Fruit fly (Drosophila melanogaster) whole organism, prepupa: ENCODE data around the gene rdgB.

Experiments used
- Blimp-1 ChIP-seq: fragments of 200-800 bp; sonication (Bioruptor generic); optimal IDR thresholded peaks from 3 replicates; lab custom pipeline; 2017; ENCODE audit warnings: missing biosample characterization, missing genetic modification characterization, mild to moderate bottlenecking, moderate library complexity, missing genetic modification reagents
- CG10631 ChIP-seq: fragments of 200-800 bp; sonication (Bioruptor generic); optimal IDR thresholded peaks from 2 replicates; lab custom pipeline; 2016; ENCODE audit warnings: missing biosample characterization, missing genetic modification characterization
- CG11294 ChIP-seq: fragments of 200-800 bp; sonication (Bioruptor generic); IDR thresholded peaks from 2 replicates; pipeline ENCODE4 v1.3.6; 2022; ENCODE audit warnings: missing biosample characterization, missing genetic modification characterization
- CG11762 ChIP-seq: fragments of 200-800 bp; sonication (Bioruptor generic); optimal IDR thresholded peaks from 3 replicates; lab custom pipeline; 2016; ENCODE audit warnings: missing biosample characterization, missing genetic modification characterization; ENCODE audit not compliant: insufficient read depth
- CG11902 ChIP-seq: fragments of 200-800 bp; sonication (Bioruptor generic); optimal IDR thresholded peaks from 3 replicates; lab custom pipeline; 2016; ENCODE audit warnings: missing biosample characterization, missing genetic modification characterization
- CG15336 ChIP-seq: fragments of 200-800 bp; sonication (Bioruptor generic); IDR thresholded peaks from 2 replicates; pipeline ENCODE4 v1.3.6; 2022; ENCODE audit warnings: missing biosample characterization, missing genetic modification characterization
- CG1621 ChIP-seq: fragments of 200-800 bp; sonication (Bioruptor generic); optimal IDR thresholded peaks from 3 replicates; lab custom pipeline; 2018; ENCODE audit warnings: missing biosample characterization, mild to moderate bottlenecking, missing genetic modification characterization
- CG16779 ChIP-seq: fragments of 200-800 bp; sonication (Bioruptor generic); optimal IDR thresholded peaks from 3 replicates; lab custom pipeline; 2017; ENCODE audit warnings: missing biosample characterization, mild to moderate bottlenecking, missing genetic modification characterization
- CG3032 ChIP-seq: fragments of 200-800 bp; optimal IDR thresholded peaks from 2 replicates; lab custom pipeline; 2019; ENCODE audit warnings: missing biosample characterization, mild to moderate bottlenecking, missing genetic modification characterization, moderate library complexity
- CG32006 ChIP-seq: fragments of 200-800 bp; sonication (Bioruptor generic); optimal IDR thresholded peaks from 3 replicates; lab custom pipeline; 2017; ENCODE audit warnings: missing biosample characterization, mild to moderate bottlenecking, missing genetic modification characterization
- CG6163 ChIP-seq: fragments of 200-800 bp; sonication (Bioruptor generic); IDR thresholded peaks from 3 replicates; pipeline ENCODE4 v1.3.6; 2022; ENCODE audit warnings: missing biosample characterization, missing genetic modification characterization
- CG6276 ChIP-seq: fragments of 200-800 bp; sonication (Bioruptor generic); optimal IDR thresholded peaks from 2 replicates; lab custom pipeline; 2017; ENCODE audit warnings: missing biosample characterization, mild to moderate bottlenecking, missing genetic modification characterization
- CG6792 ChIP-seq: fragments of 200-800 bp; sonication (Bioruptor generic); optimal IDR thresholded peaks from 3 replicates; lab custom pipeline; 2016; ENCODE audit warnings: missing biosample characterization, missing genetic modification characterization
- CG6854 ChIP-seq: fragments of 200-800 bp; sonication (Bioruptor generic); optimal IDR thresholded peaks from 2 replicates; lab custom pipeline; 2017; ENCODE audit warnings: missing biosample characterization, mild to moderate bottlenecking, missing genetic modification characterization
- CG8119 ChIP-seq: fragments of 200-800 bp; sonication (Bioruptor generic); IDR thresholded peaks from 3 replicates; pipeline ENCODE4 v1.3.6; 2022; ENCODE audit warnings: missing biosample characterization, missing genetic modification characterization
- CG8319 ChIP-seq: fragments of 200-800 bp; sonication (Bioruptor generic); optimal IDR thresholded peaks from 3 replicates; lab custom pipeline; 2016; ENCODE audit warnings: missing biosample characterization, missing genetic modification characterization
- Eip78C ChIP-seq: fragments of 200-800 bp; sonication (Bioruptor generic); peaks from one replicate; lab custom pipeline; 2016; ENCODE audit warnings: missing biosample characterization, missing genetic modification characterization
- Hr39 ChIP-seq: fragments of 200-800 bp; sonication (Bioruptor generic); optimal IDR thresholded peaks from 2 replicates; lab custom pipeline; 2016; ENCODE audit warnings: missing biosample characterization, missing genetic modification characterization
- Hr4 ChIP-seq: fragments of 200-800 bp; sonication (Bioruptor generic); optimal IDR thresholded peaks from 3 replicates; lab custom pipeline; 2016; ENCODE audit warnings: missing biosample characterization, missing genetic modification characterization
- Lpt ChIP-seq: fragments of 200-800 bp; sonication (Bioruptor generic); optimal IDR thresholded peaks from 3 replicates; lab custom pipeline; 2016; ENCODE audit warnings: missing biosample characterization, missing genetic modification characterization
- Met ChIP-seq: fragments of 200-800 bp; sonication (Bioruptor generic); optimal IDR thresholded peaks from 3 replicates; lab custom pipeline; 2016; ENCODE audit warnings: missing biosample characterization, missing genetic modification characterization
- Smox ChIP-seq: fragments of 200-800 bp; sonication (Bioruptor generic); optimal IDR thresholded peaks from 3 replicates; lab custom pipeline; 2016; ENCODE audit warnings: missing biosample characterization, missing genetic modification characterization
- Sox102F ChIP-seq: fragments of 200-800 bp; sonication (Bioruptor generic); optimal IDR thresholded peaks from 2 replicates; lab custom pipeline; 2016; ENCODE audit warnings: missing biosample characterization, mild to moderate bottlenecking, missing genetic modification characterization
- Sox14 ChIP-seq: fragments of 200-800 bp; sonication (Bioruptor generic); optimal IDR thresholded peaks from 3 replicates; lab custom pipeline; 2016; ENCODE audit warnings: missing biosample characterization, missing genetic modification characterization
- Sox15 ChIP-seq: fragments of 200-800 bp; sonication (Bioruptor generic); optimal IDR thresholded peaks from 3 replicates; lab custom pipeline; 2016; ENCODE audit warnings: missing biosample characterization, missing genetic modification characterization
- achi ChIP-seq: fragments of 200-800 bp; sonication (Bioruptor generic); optimal IDR thresholded peaks from 3 replicates; lab custom pipeline; 2016; ENCODE audit warnings: missing biosample characterization, missing genetic modification characterization
- acj6 ChIP-seq: fragments of 200-800 bp; sonication (Bioruptor generic); optimal IDR thresholded peaks from 3 replicates; lab custom pipeline; 2016; ENCODE audit warnings: missing biosample characterization, missing genetic modification characterization
- dsx ChIP-seq: fragments of 200-800 bp; optimal IDR thresholded peaks from 3 replicates; lab custom pipeline; 2019; ENCODE audit warnings: missing biosample characterization, mild to moderate bottlenecking, missing genetic modification characterization, moderate library complexity; ENCODE audit not compliant: poor library complexity, severe bottlenecking
- eg ChIP-seq: fragments of 200-800 bp; sonication (Bioruptor generic); IDR thresholded peaks from 3 replicates; pipeline ENCODE4 v1.3.6; 2022; ENCODE audit warnings: missing biosample characterization, missing genetic modification characterization
- esn ChIP-seq: fragments of 200-800 bp; sonication (Bioruptor generic); optimal IDR thresholded peaks from 2 replicates; lab custom pipeline; 2016; ENCODE audit warnings: missing biosample characterization, mild to moderate bottlenecking, missing genetic modification characterization, moderate library complexity
- fd59A ChIP-seq: fragments of 200-800 bp; sonication (Bioruptor generic); optimal IDR thresholded peaks from 2 replicates; lab custom pipeline; 2017; ENCODE audit warnings: missing biosample characterization, mild to moderate bottlenecking, missing genetic modification characterization, missing genetic modification reagents
- fd85E ChIP-seq: fragments of 200-800 bp; sonication (Bioruptor generic); optimal IDR thresholded peaks from 3 replicates; lab custom pipeline; 2016; ENCODE audit warnings: missing biosample characterization, missing genetic modification characterization
- fkh ChIP-seq: fragments of 200-800 bp; sonication (Bioruptor generic); optimal IDR thresholded peaks from 3 replicates; lab custom pipeline; 2017; ENCODE audit warnings: missing biosample characterization, mild to moderate bottlenecking, missing genetic modification characterization, moderate library complexity
- pdm3 ChIP-seq: fragments of 200-800 bp; sonication (Bioruptor generic); optimal IDR thresholded peaks from 3 replicates; lab custom pipeline; 2016; ENCODE audit warnings: missing biosample characterization, missing genetic modification characterization
- spab ChIP-seq: fragments of 200-800 bp; sonication (Bioruptor generic); optimal IDR thresholded peaks from 2 replicates; lab custom pipeline; 2017; ENCODE audit warnings: missing biosample characterization, mild to moderate bottlenecking, missing genetic modification characterization, missing genetic modification reagents
- ss ChIP-seq, 2 experiments: fragments of 200-800 bp; sonication (Bioruptor generic); optimal IDR thresholded peaks; 2 replicates in 1 of 2; 3 replicates in 1 of 2; lab custom pipeline; 2017 to 2018; ENCODE audit warnings: mild to moderate bottlenecking in 2 of 2, missing biosample characterization in 2 of 2, missing genetic modification characterization in 2 of 2, moderate library complexity in 1 of 2
- svp ChIP-seq: fragments of 200-800 bp; sonication (Bioruptor generic); peaks from one replicate; lab custom pipeline; 2016; ENCODE audit warnings: missing biosample characterization, missing genetic modification characterization
- vri ChIP-seq: fragments of 200-800 bp; sonication (Bioruptor generic); optimal IDR thresholded peaks from 3 replicates; lab custom pipeline; 2016; ENCODE audit warnings: missing biosample characterization, mild to moderate bottlenecking, missing genetic modification characterization

The rdgB gene

dm6 chrX:13818841-13819240 is 56.3 kb downstream of the rdgB start (continued):
- TF ChIP-seq esn (GFP tag; lab: Kevin White, UChicago) (no peak), CG8319 (GFP tag; lab: Kevin White, UChicago) (no peak), pdm3 (GFP tag; lab: Kevin White, UChicago) (peak; percentile 10), CG6276 (peak; percentile 11), Sox15 (GFP tag; lab: Kevin White, UChicago) (no peak), Hr4 (GFP tag; lab: Kevin White, UChicago) (peak; percentile 37), Blimp-1 (no peak), CG11762 (no peak), Smox (GFP tag; lab: Kevin White, UChicago) (no peak)
- TF ChIP-seq, all 60 proteins: peak for 11

dm6 chrX:13819682-13820081 is 57.1 kb downstream of the rdgB start:
- TF ChIP-seq spab (GFP tag; lab: Kevin White, UChicago) (no peak), CG11902 (GFP tag; lab: Kevin White, UChicago) (no peak), achi (GFP tag; lab: Kevin White, UChicago) (no peak), Sox102F (no peak), CG15336 (GFP tag; lab: Robert Waterston, UW) (peak; percentile 6; the same call in 1 of the 2 replicates), Blimp-1 (peak; percentile 71)
- TF ChIP-seq, all 60 proteins: peak for 2

- TF ChIP-seq svp (GFP tag; lab: Kevin White, UChicago) (peak; percentile 63), CG32006 (GFP tag; lab: Kevin White, UChicago) (peak; percentile 12), fkh (peak; percentile 71), Eip78C (GFP tag; lab: Kevin White, UChicago) (peak; percentile 58), Met (GFP tag; lab: Kevin White, UChicago) (no peak), CG8119 (GFP tag; lab: Robert Waterston, UW) (peak; percentile 38; the same call in 2 of the 3 replicates), CG6276 (peak; percentile 20), CG3032 (tag; lab: Kevin White, UChicago) (no peak)
Measured at dm6 chrX:13820310-13821038, 57.9 kb downstream of the rdgB start.

- TF ChIP-seq Hr39 (GFP tag; lab: Kevin White, UChicago) = no peak
- TF ChIP-seq eg (GFP tag; lab: Robert Waterston, UW) = 0 out of 3 replicates have a peak, but pooled peaks have one; percentile 10
- no peak for TF ChIP-seq CG11294 (GFP tag; lab: Robert Waterston, UW)
- TF ChIP-seq CG10631 (GFP tag; lab: Kevin White, UChicago) = peak; percentile 21
- TF ChIP-seq CG32006 (GFP tag; lab: Kevin White, UChicago) = peak; percentile 50
- peak; percentile 35 for TF ChIP-seq Lpt (GFP tag; lab: Kevin White, UChicago)
- TF ChIP-seq CG8119 (GFP tag; lab: Robert Waterston, UW) = peak; percentile 21; the same call in 1 of the 3 replicates
- TF ChIP-seq achi (GFP tag; lab: Kevin White, UChicago) = peak; percentile 15
- peak; percentile 3 for TF ChIP-seq CG3032 (tag; lab: Kevin White, UChicago)
- peak; percentile 10 for TF ChIP-seq acj6 (GFP tag; lab: Kevin White, UChicago)
- TF ChIP-seq Eip78C (GFP tag; lab: Kevin White, UChicago) = peak; percentile 85
Measured at dm6 chrX:13821039-13821774, 58.7 kb downstream of the rdgB start.

dm6 chrX:13821775-13822493 is 59.4 kb downstream of the rdgB start, which contains the start of gene Clic:
TSS of gene Clic (minus strand) at chrX:13822307.
- TF ChIP-seq CG3032 (tag; lab: Kevin White, UChicago) = no peak
- TF ChIP-seq CG16779 = no peak
- peak; percentile 43 for TF ChIP-seq CG1621 (tag; lab: Kevin White, UChicago)
- peak; percentile 13 for TF ChIP-seq CG6792
- TF ChIP-seq vri (GFP tag; lab: Kevin White, UChicago) = peak; percentile 58
- no peak for TF ChIP-seq CG15336 (GFP tag; lab: Robert Waterston, UW)
- peak; percentile 45 for TF ChIP-seq Sox14 (GFP tag; lab: Kevin White, UChicago)
- TF ChIP-seq dsx (GFP tag; lab: Kevin White, UChicago) = peak; percentile 13
- TF ChIP-seq CG8119 (GFP tag; lab: Robert Waterston, UW) = 0 out of 3 replicates have a peak, but pooled peaks have one; percentile 13
- peak; percentile 66 for TF ChIP-seq Eip78C (GFP tag; lab: Kevin White, UChicago)
- peak in 1 of 2 experiments; percentile 65 for TF ChIP-seq ss (GFP tag; optimal IDR thresholded peaks at IDR 0.05; lab: Kevin White, UChicago)
- TF ChIP-seq Hr4 (GFP tag; lab: Kevin White, UChicago) = no peak
- no peak for TF ChIP-seq fd85E (GFP tag; lab: Kevin White, UChicago)
- TF ChIP-seq esn (GFP tag; lab: Kevin White, UChicago) = peak; percentile 39
- peak; percentile 73 for TF ChIP-seq CG6854 (GFP tag; lab: Kevin White, UChicago)
- no peak for TF ChIP-seq fd59A
- TF ChIP-seq CG6163 (GFP tag; lab: Robert Waterston, UW) = peak; percentile 29; the same call in 1 of the 3 replicates
- TF ChIP-seq eg (GFP tag; lab: Robert Waterston, UW) = peak; percentile 58; the same call in 1 of the 3 replicates
